Worm (Caenorhabditis elegans) whole organism, L2 larva: Measurements from ENCODE around the gene R74.7.

Experiments used
- Y55F3AM.14 ChIP-seq: fragments of 200-800 bp; sonication (Bioruptor generic); optimal IDR thresholded peaks from 2 replicates; lab custom pipeline; 2018; ENCODE audit warnings: mild to moderate bottlenecking, missing genetic modification characterization, missing compliant biosample characterization
- ZK546.5 ChIP-seq: sonication (generic microtip); optimal IDR thresholded peaks from 2 replicates; lab custom pipeline; 2017; ENCODE audit warnings: missing biosample characterization, missing genetic modification characterization
- blmp-1 ChIP-seq: sonication (generic microtip); optimal IDR thresholded peaks from 2 replicates; lab custom pipeline; 2017; ENCODE audit warnings: missing genetic modification characterization, mild to moderate bottlenecking, missing compliant biosample characterization, antibody characterized with exemption, moderate library complexity; ENCODE audit not compliant: insufficient read depth
- ceh-16 ChIP-seq: fragments of 150-350 bp; optimal IDR thresholded peaks from 2 replicates; lab custom pipeline; 2014; ENCODE audit warnings: missing biosample characterization, missing genetic modification characterization
- lin-39 ChIP-seq: fragments of 150-350 bp; optimal IDR thresholded peaks from 2 replicates; lab custom pipeline; 2014; ENCODE audit warnings: missing biosample characterization, missing genetic modification reagents, missing genetic modification characterization
- mab-5 ChIP-seq: fragments of 150-350 bp; optimal IDR thresholded peaks from 2 replicates; lab custom pipeline; 2014; ENCODE audit warnings: missing biosample characterization, missing genetic modification characterization
- nhr-11 ChIP-seq: fragments of 150-350 bp; optimal IDR thresholded peaks from 2 replicates; lab custom pipeline; 2014; ENCODE audit warnings: missing biosample characterization, missing genetic modification characterization

- TF ChIP-seq ZK546.5 (tag; lab: Kevin White, UChicago) (no peak), blmp-1 (no peak), nhr-11 (no peak), lin-39 (tag; lab: Kevin White, UChicago) (no peak), Y55F3AM.14 (GFP tag; lab: Kevin White, UChicago) (no peak), ceh-16 (tag; lab: Kevin White, UChicago) (no peak), mab-5 (tag; lab: Kevin White, UChicago) (no peak)
Observed at ce11 chrIII:4208210-4208609, 4.0 kb downstream of the R74.7 start.
